Worm (Caenorhabditis elegans): ENCODE measurements around the gene xdh-1.

DNA sequence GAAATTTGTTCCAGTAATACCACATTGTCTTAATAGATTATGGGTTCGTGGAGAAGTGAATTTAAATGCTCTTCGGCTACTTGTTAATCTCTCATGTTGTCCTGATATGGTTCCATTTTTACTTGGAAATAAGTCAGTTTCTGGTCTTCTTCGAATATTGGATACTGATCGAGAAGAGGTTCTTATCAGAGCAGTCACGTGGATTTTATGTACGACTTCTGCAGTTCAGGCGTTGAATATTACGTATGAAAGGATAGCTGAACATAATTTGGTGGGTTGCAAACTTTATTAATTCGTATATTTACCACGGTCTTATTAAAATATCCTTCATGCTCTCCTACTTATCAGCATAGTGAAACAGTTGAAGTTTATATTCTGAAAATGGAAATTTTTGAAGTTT, 34.8 kb downstream of the xdh-1 start:
- TF ChIP-seq egl-27 (tag; optimal IDR thresholded peaks at IDR 0.05) (no peak), pqm-1 (tag; optimal IDR thresholded peaks at IDR 0.05) (no peak), elt-2 (tag; optimal IDR thresholded peaks at IDR 0.05) (no peak), ztf-11 (tag; optimal IDR thresholded peaks at IDR 0.05) (no peak), elt-3 (tag; optimal IDR thresholded peaks at IDR 0.05) (no peak), ztf-4 (tag; optimal IDR thresholded peaks at IDR 0.05) (no peak), fkh-2 (tag; optimal IDR thresholded peaks at IDR 0.05) (no peak), nhr-76 (tag; optimal IDR thresholded peaks at IDR 0.05) (no peak), nhr-12 (tag; optimal IDR thresholded peaks at IDR 0.05) (no peak), pha-4 (tag; optimal IDR thresholded peaks at IDR 0.05) (no peak), ceh-82 (tag; optimal IDR thresholded peaks at IDR 0.05) (no peak), snpc-4 (tag; optimal IDR thresholded peaks at IDR 0.05) (no peak), ama-1 (optimal IDR thresholded peaks at IDR 0.05) (no peak)
